Worm (Caenorhabditis elegans) whole organism, young adult: ENCODE results near the gene fem-1.

ENCODE experiments used
- C06A6.2 ChIP-seq: fragments of 200-800 bp; sonication (Bioruptor generic); conservative IDR thresholded peaks from 2 replicates; pipeline ENCODE4 v1.3.6; 2022; ENCODE audit warnings: missing genetic modification characterization, missing compliant biosample characterization
- C17E4.6 ChIP-seq: fragments of 200-800 bp; sonication (Bioruptor generic); IDR thresholded peaks from 2 replicates; pipeline ENCODE4 v1.3.6; 2022; ENCODE audit warnings: missing genetic modification reagents, missing genetic modification characterization, missing compliant biosample characterization
- D2030.7 ChIP-seq: fragments of 200-800 bp; sonication (Bioruptor generic); IDR thresholded peaks from 2 replicates; pipeline ENCODE4 v1.3.6; 2022; ENCODE audit warnings: missing genetic modification reagents, missing genetic modification characterization, missing compliant biosample characterization
- F22D6.2 ChIP-seq: sonication (generic microtip); optimal IDR thresholded peaks from 2 replicates; lab custom pipeline; 2016; ENCODE audit warnings: mild to moderate bottlenecking, missing genetic modification characterization, missing compliant biosample characterization
- F37B4.10 ChIP-seq: fragments of 200-800 bp; sonication (Bioruptor generic); IDR thresholded peaks from 2 replicates; pipeline ENCODE4 v1.3.6; 2022; ENCODE audit warnings: missing genetic modification characterization, missing compliant biosample characterization
- F57C9.4 ChIP-seq: sonication (generic microtip); optimal IDR thresholded peaks from 2 replicates; lab custom pipeline; 2017; ENCODE audit warnings: mild to moderate bottlenecking, missing genetic modification characterization, missing compliant biosample characterization
- Y53G8AR.9 ChIP-seq: fragments of 200-800 bp; sonication (Bioruptor generic); conservative IDR thresholded peaks from 2 replicates; pipeline ENCODE4 v1.3.6; 2022; ENCODE audit warnings: missing genetic modification reagents, missing genetic modification characterization, missing compliant biosample characterization
- Y95B8A.8 ChIP-seq: fragments of 200-800 bp; sonication (Bioruptor generic); IDR thresholded peaks from 2 replicates; pipeline ENCODE4 v1.3.6; 2022; ENCODE audit warnings: missing genetic modification reagents, missing genetic modification characterization, missing compliant biosample characterization
- atf-7 ChIP-seq: sonication (generic microtip); optimal IDR thresholded peaks from 2 replicates; lab custom pipeline; 2017; ENCODE audit warnings: mild to moderate bottlenecking, missing genetic modification characterization, missing compliant biosample characterization
- athp-1 ChIP-seq: sonication (generic microtip); optimal IDR thresholded peaks from 2 replicates; lab custom pipeline; 2017; ENCODE audit warnings: mild to moderate bottlenecking, missing genetic modification characterization, missing compliant biosample characterization
- attf-6 ChIP-seq: fragments of 200-800 bp; sonication (Bioruptor generic); IDR thresholded peaks from 2 replicates; pipeline ENCODE4 v1.3.6; 2022; ENCODE audit warnings: missing genetic modification reagents, missing genetic modification characterization, missing compliant biosample characterization
- ceh-58 ChIP-seq: fragments of 200-800 bp; sonication (Bioruptor generic); IDR thresholded peaks from 2 replicates; pipeline ENCODE4 v1.3.6; 2022; ENCODE audit warnings: missing genetic modification characterization, missing compliant biosample characterization
- dox-1 ChIP-seq: fragments of 200-800 bp; sonication (Bioruptor generic); IDR thresholded peaks from 2 replicates; pipeline ENCODE4 v1.3.6; 2022; ENCODE audit warnings: missing genetic modification reagents, missing genetic modification characterization, missing compliant biosample characterization
- dpff-1 ChIP-seq: sonication (generic microtip); optimal IDR thresholded peaks from 2 replicates; lab custom pipeline; 2017; ENCODE audit warnings: mild to moderate bottlenecking, missing genetic modification characterization, missing compliant biosample characterization
- efl-1 ChIP-seq: fragments of 150-350 bp; optimal IDR thresholded peaks from 2 replicates; lab custom pipeline; 2014; ENCODE audit warnings: missing biosample characterization, missing genetic modification reagents, missing genetic modification characterization
- egl-44 ChIP-seq: fragments of 200-800 bp; sonication (Bioruptor generic); IDR thresholded peaks from 2 replicates; pipeline ENCODE4 v1.3.6; 2022; ENCODE audit warnings: missing genetic modification reagents, missing genetic modification characterization, missing compliant biosample characterization
- ets-4 ChIP-seq: fragments of 200-800 bp; sonication (Bioruptor generic); optimal IDR thresholded peaks from 2 replicates; lab custom pipeline; 2018; ENCODE audit warnings: mild to moderate bottlenecking, missing genetic modification characterization, missing compliant biosample characterization
- gei-17 ChIP-seq: fragments of 200-800 bp; sonication (Bioruptor generic); optimal IDR thresholded peaks from 2 replicates; lab custom pipeline; 2018; ENCODE audit warnings: mild to moderate bottlenecking, missing genetic modification characterization, missing compliant biosample characterization
- hmg-1.2 ChIP-seq: fragments of 200-800 bp; sonication (Bioruptor generic); IDR thresholded peaks from 2 replicates; pipeline ENCODE4 v1.3.6; 2022; ENCODE audit warnings: missing genetic modification reagents, missing genetic modification characterization, missing compliant biosample characterization
- hmg-20 ChIP-seq: fragments of 200-800 bp; sonication (Bioruptor generic); IDR thresholded peaks from 2 replicates; pipeline ENCODE4 v1.3.6; 2022; ENCODE audit warnings: missing genetic modification reagents, missing genetic modification characterization, missing compliant biosample characterization
- hrde-1 ChIP-seq: sonication (generic microtip); optimal IDR thresholded peaks from 2 replicates; lab custom pipeline; 2016; ENCODE audit warnings: missing genetic modification characterization, mild to moderate bottlenecking, missing compliant biosample characterization, moderate library complexity, missing genotype, missing genetic modification reagents, borderline replicate concordance
- lin-54 ChIP-seq: fragments of 200-800 bp; sonication (Bioruptor generic); optimal IDR thresholded peaks from 2 replicates; lab custom pipeline; 2018; ENCODE audit warnings: mild to moderate bottlenecking, missing genetic modification characterization, missing compliant biosample characterization
- lsl-1 ChIP-seq: fragments of 200-800 bp; sonication (Bioruptor generic); optimal IDR thresholded peaks from 2 replicates; lab custom pipeline; 2018; ENCODE audit warnings: mild to moderate bottlenecking, missing genetic modification characterization, moderate library complexity, missing compliant biosample characterization
- lsy-27 ChIP-seq: sonication (generic microtip); optimal IDR thresholded peaks from 2 replicates; lab custom pipeline; 2017; ENCODE audit warnings: missing genetic modification characterization, mild to moderate bottlenecking, missing compliant biosample characterization, antibody characterized with exemption, missing genotype, borderline replicate concordance; ENCODE audit not compliant: insufficient read depth
- madf-6 ChIP-seq: fragments of 200-800 bp; sonication (Bioruptor generic); IDR thresholded peaks from 2 replicates; pipeline ENCODE4 v1.3.6; 2022; ENCODE audit warnings: missing genetic modification reagents, missing genetic modification characterization, missing compliant biosample characterization
- nhr-120 ChIP-seq: fragments of 200-800 bp; sonication (Bioruptor generic); IDR thresholded peaks from 2 replicates; pipeline ENCODE4 v1.3.6; 2022; ENCODE audit warnings: missing genetic modification characterization, missing compliant biosample characterization
- nhr-90 ChIP-seq: sonication (generic microtip); optimal IDR thresholded peaks from 2 replicates; lab custom pipeline; 2016; ENCODE audit warnings: missing genotype, mild to moderate bottlenecking, missing genetic modification characterization, missing compliant biosample characterization
- rcor-1 ChIP-seq: fragments of 200-800 bp; sonication (Bioruptor generic); IDR thresholded peaks from 2 replicates; pipeline ENCODE4 v1.3.6; 2022; ENCODE audit warnings: missing genetic modification reagents, missing genetic modification characterization, missing compliant biosample characterization
- repo-1 ChIP-seq: sonication (generic microtip); optimal IDR thresholded peaks from 2 replicates; lab custom pipeline; 2017; ENCODE audit warnings: mild to moderate bottlenecking, missing genetic modification characterization, missing compliant biosample characterization
- snpc-1.1 ChIP-seq: sonication (generic microtip); optimal IDR thresholded peaks from 2 replicates; lab custom pipeline; 2017; ENCODE audit warnings: missing genetic modification characterization, mild to moderate bottlenecking, missing compliant biosample characterization, antibody characterized with exemption, moderate library complexity, missing genotype, missing genetic modification reagents; ENCODE audit not compliant: insufficient read depth
- snpc-3.4 ChIP-seq: sonication (generic microtip); optimal IDR thresholded peaks from 2 replicates; lab custom pipeline; 2017; ENCODE audit warnings: missing genetic modification characterization, mild to moderate bottlenecking, missing compliant biosample characterization, antibody characterized with exemption, moderate library complexity, missing genotype, missing genetic modification reagents
- snpc-4 ChIP-seq, 5 experiments: fragments of 150-350 bp in 1 of 5; sonication (generic microtip) in 4 of 5; optimal IDR thresholded peaks; 2 replicates each; lab custom pipeline; 2014 to 2018; ENCODE audit warnings: missing genetic modification characterization in 5 of 5, missing biosample characterization in 3 of 5, antibody characterized with exemption in 2 of 5, mild to moderate bottlenecking in 2 of 5, missing compliant biosample characterization in 2 of 5, missing genotype in 2 of 5, moderate library complexity in 2 of 5, missing genetic modification reagents in 1 of 5
- somi-1 ChIP-seq: fragments of 200-800 bp; sonication (Bioruptor generic); optimal IDR thresholded peaks from 2 replicates; lab custom pipeline; 2018; ENCODE audit warnings: mild to moderate bottlenecking, missing genetic modification characterization, missing compliant biosample characterization
- unc-130 ChIP-seq: sonication (generic microtip); optimal IDR thresholded peaks from 2 replicates; lab custom pipeline; 2016; ENCODE audit warnings: missing genetic modification reagents, missing genetic modification characterization, missing compliant biosample characterization
- unc-62 ChIP-seq: fragments of 150-350 bp; optimal IDR thresholded peaks from 2 replicates; lab custom pipeline; 2014; ENCODE audit warnings: missing biosample characterization, missing genetic modification reagents, missing genetic modification characterization
- zfh-2 ChIP-seq: fragments of 200-800 bp; sonication (Bioruptor generic); conservative IDR thresholded peaks from 2 replicates; pipeline ENCODE4 v1.3.6; 2022; ENCODE audit warnings: missing genetic modification reagents, missing genetic modification characterization, missing compliant biosample characterization
- zim-3 ChIP-seq: sonication (generic microtip); optimal IDR thresholded peaks from 2 replicates; lab custom pipeline; 2017; ENCODE audit warnings: mild to moderate bottlenecking, missing genetic modification characterization, moderate library complexity, missing compliant biosample characterization
- ztf-26 ChIP-seq: sonication (generic microtip); optimal IDR thresholded peaks from 2 replicates; lab custom pipeline; 2017; ENCODE audit warnings: missing genetic modification characterization, missing compliant biosample characterization
- ztf-6 ChIP-seq: fragments of 200-800 bp; sonication (Bioruptor generic); IDR thresholded peaks from 2 replicates; pipeline ENCODE4 v1.3.6; 2022; ENCODE audit warnings: missing genetic modification reagents, missing genetic modification characterization, missing compliant biosample characterization

fem-1 gene

ce11 chrIV:5541285-5541684 is 3.5 kb upstream of the fem-1 start, which contains the start of gene tebp-2 (continued):
- no peak for TF ChIP-seq lsy-27 (tag; lab: Kevin White, UChicago)
- TF ChIP-seq hmg-1.2: 0 out of 2 replicates have a peak, but pooled peaks have one; percentile 12
- TF ChIP-seq zfh-2: no peak
- 0 out of 2 replicates have a peak, but pooled peaks have one; percentile 35 for TF ChIP-seq C17E4.6 (GFP tag; lab: Robert Waterston, UW)
- no peak for TF ChIP-seq somi-1 (GFP tag; lab: Kevin White, UChicago)
- TF ChIP-seq F22D6.2 (tag; lab: Kevin White, UChicago): no peak
- TF ChIP-seq D2030.7: peak; percentile 78
- TF ChIP-seq lsl-1 (GFP tag; lab: Kevin White, UChicago): peak; percentile 67
- TF ChIP-seq nhr-120 (GFP tag; lab: Robert Waterston, UW): no peak
- peak; percentile 77 for TF ChIP-seq madf-6 (GFP tag; lab: Robert Waterston, UW)
- TF ChIP-seq atf-7 (tag; lab: Kevin White, UChicago): peak; percentile 1
- TF ChIP-seq C06A6.2 (GFP tag; lab: Robert Waterston, UW): no peak
- TF ChIP-seq unc-62 (GFP tag; lab: Kevin White, UChicago): no peak
- peak; percentile 85 for TF ChIP-seq attf-6 (GFP tag; lab: Robert Waterston, UW)
- no peak for TF ChIP-seq zim-3 (tag; lab: Kevin White, UChicago)

DNA sequence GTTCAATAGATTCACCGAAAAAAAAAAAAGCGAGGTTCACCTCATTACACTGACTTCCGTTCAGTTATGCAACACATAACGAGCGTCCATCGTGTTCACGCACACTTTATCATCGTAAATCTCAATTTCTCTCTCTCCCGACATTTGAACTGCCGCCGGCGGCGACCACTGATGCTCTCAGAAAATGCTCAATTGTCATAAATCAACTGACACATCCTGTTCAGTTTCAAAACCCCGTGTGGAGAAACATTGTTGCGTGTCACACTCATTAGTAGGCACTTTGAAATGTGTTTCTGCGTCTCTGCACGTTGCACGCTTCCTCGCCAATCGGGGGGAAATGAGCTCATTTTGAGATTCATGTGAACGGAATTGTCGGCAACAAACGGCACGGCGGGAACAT is 2.0 kb downstream of the fem-1 start:
- TF ChIP-seq hmg-1.2 (0 out of 2 replicates have a peak, but pooled peaks have one; percentile 13), zim-3 (tag; lab: Kevin White, UChicago) (no peak), attf-6 (GFP tag; lab: Robert Waterston, UW) (no peak)

ce11 chrIV:5534596-5534995 is 3.2 kb downstream of the fem-1 start:
- TF ChIP-seq dox-1 (no peak), ztf-6 (no peak), gei-17 (GFP tag; lab: Kevin White, UChicago) (no peak), egl-44 (GFP tag; lab: Robert Waterston, UW) (no peak), snpc-3.4 (tag; lab: Kevin White, UChicago) (no peak), dpff-1 (tag; lab: Kevin White, UChicago) (no peak), ceh-58 (GFP tag; lab: Robert Waterston, UW) (no peak), hrde-1 (tag; lab: Kevin White, UChicago) (no peak), madf-6 (GFP tag; lab: Robert Waterston, UW) (no peak), lin-54 (GFP tag; lab: Kevin White, UChicago) (no peak), snpc-1.1 (tag; lab: Kevin White, UChicago) (no peak)

DNA sequence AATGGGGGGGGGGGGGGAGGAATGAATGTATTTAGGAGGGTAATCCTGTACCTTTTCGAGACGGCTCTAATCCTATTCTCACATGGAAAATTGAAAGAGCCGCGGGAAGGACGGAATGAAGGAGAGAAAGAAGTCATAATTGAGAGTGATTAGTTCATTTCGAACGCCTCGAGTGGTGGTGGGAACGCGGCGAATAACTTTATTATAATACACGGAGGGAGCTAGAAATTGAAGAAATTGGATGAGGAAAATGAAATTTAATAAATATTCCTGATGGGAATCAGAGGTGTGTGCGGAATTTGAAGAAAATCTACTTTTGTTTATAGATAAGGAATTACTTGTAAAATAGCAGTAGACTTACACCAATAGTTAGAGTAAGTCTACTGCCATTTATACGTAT is 4.2 kb downstream of the fem-1 start:
- TF ChIP-seq F57C9.4 (tag; lab: Kevin White, UChicago) (no peak), unc-130 (no peak), ets-4 (GFP tag; lab: Kevin White, UChicago) (no peak), Y95B8A.8 (GFP tag; lab: Robert Waterston, UW) (no peak), athp-1 (tag; lab: Kevin White, UChicago) (no peak), ztf-26 (tag; lab: Kevin White, UChicago) (no peak), rcor-1 (GFP tag; lab: Robert Waterston, UW) (no peak), hmg-20 (GFP tag; lab: Robert Waterston, UW) (no peak), repo-1 (no peak), ceh-58 (GFP tag; lab: Robert Waterston, UW) (no peak), snpc-4 (GFP tag; optimal IDR thresholded peaks at IDR 0.05; lab: Kevin White, UChicago) (no peak), snpc-4 (tag; optimal IDR thresholded peaks at IDR 0.05; lab: Kevin White, UChicago) (no peak), Y53G8AR.9 (no peak), dpff-1 (tag; lab: Kevin White, UChicago) (no peak), F37B4.10 (GFP tag; lab: Robert Waterston, UW) (no peak), efl-1 (GFP tag; lab: Kevin White, UChicago) (no peak), nhr-90 (tag; lab: Kevin White, UChicago) (no peak)
